Worm (Caenorhabditis elegans): Measurements from ENCODE around the gene C35D10.3.

DNA sequence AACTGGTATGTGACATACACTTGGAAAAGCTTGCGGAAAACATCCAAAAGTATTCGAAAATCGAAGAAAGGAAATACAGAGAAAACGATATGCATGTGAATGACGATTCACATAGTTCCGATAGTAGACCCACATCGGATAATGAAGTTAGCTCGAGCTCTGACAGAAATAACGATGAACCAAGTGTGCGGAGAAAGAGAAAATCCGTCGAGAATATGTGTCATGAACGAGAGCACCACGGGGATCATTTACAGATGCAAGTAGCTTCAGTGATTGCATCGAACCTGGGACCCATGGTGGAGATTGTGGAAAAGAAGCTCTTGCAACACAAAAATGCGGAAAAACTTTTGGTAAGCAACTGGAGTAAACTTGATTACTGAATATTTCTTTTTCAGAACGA lies 11.7 kb upstream of the C35D10.3 start:
- TF ChIP-seq mep-1 (tag; optimal IDR thresholded peaks at IDR 0.05) (no peak), lin-13 (GFP tag; optimal IDR thresholded peaks at IDR 0.05) (no peak), aly-2 (tag; optimal IDR thresholded peaks at IDR 0.05) (no peak), snpc-1.2 (GFP tag; IDR thresholded peaks at IDR 0.05) (no peak), ZK546.5 (tag; optimal IDR thresholded peaks at IDR 0.05) (no peak), nhr-237 (tag; optimal IDR thresholded peaks at IDR 0.05) (no peak), skn-1 (tag; optimal IDR thresholded peaks at IDR 0.05) (no peak)
